Worm (Caenorhabditis elegans) whole organism, mixed stage, embryonic: ENCODE data around the gene Y53C12A.7.

Experiments used
- blmp-1 ChIP-seq: fragments of 150-350 bp; optimal IDR thresholded peaks from 2 replicates; lab custom pipeline; 2014; ENCODE audit warnings: missing biosample characterization, missing genetic modification characterization
- ceh-39 ChIP-seq: fragments of 150-350 bp; optimal IDR thresholded peaks from 2 replicates; lab custom pipeline; 2014; ENCODE audit warnings: missing biosample characterization, missing genetic modification characterization
- ceh-43 ChIP-seq: fragments of 200-800 bp; sonication (Bioruptor generic); optimal IDR thresholded peaks from 2 replicates; lab custom pipeline; 2018; ENCODE audit warnings: mild to moderate bottlenecking, missing genetic modification characterization, moderate library complexity, missing compliant biosample characterization
- ceh-83 ChIP-seq: fragments of 200-800 bp; sonication (Bioruptor generic); optimal IDR thresholded peaks from 2 replicates; lab custom pipeline; 2018; ENCODE audit warnings: mild to moderate bottlenecking, missing genetic modification characterization, missing compliant biosample characterization
- ces-1 ChIP-seq: fragments of 150-350 bp; optimal IDR thresholded peaks from 2 replicates; lab custom pipeline; 2014; ENCODE audit warnings: missing biosample characterization, missing genetic modification reagents, missing genetic modification characterization
- drap-1 ChIP-seq: fragments of 200-800 bp; sonication (Bioruptor generic); optimal IDR thresholded peaks from 3 replicates; lab custom pipeline; 2018; ENCODE audit warnings: mild to moderate bottlenecking, missing genetic modification characterization, missing compliant biosample characterization
- elt-1 ChIP-seq: sonication (generic microtip); optimal IDR thresholded peaks from 2 replicates; lab custom pipeline; 2017; ENCODE audit warnings: missing genetic modification characterization, mild to moderate bottlenecking, missing compliant biosample characterization, antibody characterized with exemption, moderate library complexity, borderline replicate concordance; ENCODE audit not compliant: insufficient read depth
- elt-3 ChIP-seq: fragments of 150-350 bp; optimal IDR thresholded peaks from 2 replicates; lab custom pipeline; 2014; ENCODE audit warnings: missing biosample characterization, missing genetic modification characterization
- flh-1 ChIP-seq: fragments of 200-800 bp; sonication (Bioruptor generic); optimal IDR thresholded peaks from 2 replicates; lab custom pipeline; 2018; ENCODE audit warnings: mild to moderate bottlenecking, missing genetic modification characterization, moderate library complexity, missing compliant biosample characterization
- ham-2 ChIP-seq: fragments of 200-800 bp; sonication (Bioruptor generic); optimal IDR thresholded peaks from 2 replicates; lab custom pipeline; 2018; ENCODE audit warnings: mild to moderate bottlenecking, missing genetic modification characterization, missing compliant biosample characterization
- hlh-1 ChIP-seq: fragments of 150-350 bp; optimal IDR thresholded peaks from 2 replicates; lab custom pipeline; 2014; ENCODE audit warnings: missing biosample characterization, missing genetic modification reagents, missing genetic modification characterization
- lin-13 ChIP-seq: fragments of 150-350 bp; optimal IDR thresholded peaks from 2 replicates; lab custom pipeline; 2014; ENCODE audit warnings: missing biosample characterization, missing genetic modification characterization
- lin-32 ChIP-seq: fragments of 200-800 bp; sonication (Bioruptor generic); optimal IDR thresholded peaks from 2 replicates; lab custom pipeline; 2018; ENCODE audit warnings: mild to moderate bottlenecking, missing genetic modification characterization, missing compliant biosample characterization
- lsy-2 ChIP-seq: fragments of 150-350 bp; optimal IDR thresholded peaks from 2 replicates; lab custom pipeline; 2014; ENCODE audit warnings: missing biosample characterization, missing genetic modification characterization
- mep-1 ChIP-seq: fragments of 150-350 bp; optimal IDR thresholded peaks from 2 replicates; lab custom pipeline; 2017; ENCODE audit warnings: missing biosample characterization, missing genetic modification reagents, missing genetic modification characterization, inconsistent platforms
- mls-2 ChIP-seq: sonication (generic microtip); optimal IDR thresholded peaks from 2 replicates; lab custom pipeline; 2016; ENCODE audit warnings: mild to moderate bottlenecking, missing genetic modification characterization, moderate library complexity, missing compliant biosample characterization
- nhr-12 ChIP-seq: fragments of 150-350 bp; optimal IDR thresholded peaks from 2 replicates; lab custom pipeline; 2014; ENCODE audit warnings: missing biosample characterization, missing genetic modification characterization
- nhr-237 ChIP-seq: fragments of 150-350 bp; optimal IDR thresholded peaks from 2 replicates; lab custom pipeline; 2014; ENCODE audit warnings: missing biosample characterization, missing genetic modification characterization
- nhr-28 ChIP-seq: fragments of 150-350 bp; optimal IDR thresholded peaks from 2 replicates; lab custom pipeline; 2014; ENCODE audit warnings: missing biosample characterization, missing genetic modification characterization
- pha-4 ChIP-seq: fragments of 150-350 bp; optimal IDR thresholded peaks from 2 replicates; lab custom pipeline; 2018; ENCODE audit warnings: missing biosample characterization, missing genetic modification reagents, missing genetic modification characterization
- sem-2 ChIP-seq: fragments of 200-800 bp; sonication (Bioruptor generic); optimal IDR thresholded peaks from 2 replicates; lab custom pipeline; 2018; ENCODE audit warnings: mild to moderate bottlenecking, missing genetic modification characterization, missing compliant biosample characterization
- snpc-4 ChIP-seq: fragments of 150-350 bp; optimal IDR thresholded peaks from 2 replicates; lab custom pipeline; 2014; ENCODE audit warnings: missing biosample characterization, missing genetic modification characterization
- sptf-1 ChIP-seq: sonication (generic microtip); optimal IDR thresholded peaks from 2 replicates; lab custom pipeline; 2017; ENCODE audit warnings: mild to moderate bottlenecking, missing genetic modification characterization, moderate library complexity, missing compliant biosample characterization
- tbx-8 ChIP-seq: fragments of 200-800 bp; sonication (Bioruptor generic); optimal IDR thresholded peaks from 2 replicates; lab custom pipeline; 2018; ENCODE audit warnings: mild to moderate bottlenecking, missing genetic modification characterization, moderate library complexity, missing compliant biosample characterization
- unc-120 ChIP-seq: sonication (generic microtip); optimal IDR thresholded peaks from 2 replicates; lab custom pipeline; 2017; ENCODE audit warnings: missing genetic modification characterization, missing compliant biosample characterization; ENCODE audit not compliant: poor library complexity, severe bottlenecking
- unc-39 ChIP-seq: fragments of 150-350 bp; optimal IDR thresholded peaks from 2 replicates; lab custom pipeline; 2014; ENCODE audit warnings: missing biosample characterization, missing genetic modification characterization
- zip-8 ChIP-seq: fragments of 150-350 bp; optimal IDR thresholded peaks from 2 replicates; lab custom pipeline; 2014; ENCODE audit warnings: missing biosample characterization, missing genetic modification characterization
- ztf-11 ChIP-seq: fragments of 150-350 bp; optimal IDR thresholded peaks from 2 replicates; lab custom pipeline; 2014; ENCODE audit warnings: missing biosample characterization, missing genetic modification characterization

Gene Y53C12A.7

ce11 chrII:9738820-9739219 lies 38.5 kb downstream of the Y53C12A.7 start:
- TF ChIP-seq sptf-1 (tag; lab: Kevin White, UChicago), result no peak
- no peak for TF ChIP-seq nhr-28
- no peak for TF ChIP-seq ceh-43 (GFP tag; lab: Kevin White, UChicago)
- no peak for TF ChIP-seq ces-1 (GFP tag; lab: Kevin White, UChicago)
- no peak for TF ChIP-seq blmp-1 (tag; lab: Kevin White, UChicago)
- no peak for TF ChIP-seq nhr-12 (tag; lab: Kevin White, UChicago)

ce11 chrII:9740552-9740951 lies 40.2 kb downstream of the Y53C12A.7 start:
- TF ChIP-seq drap-1 (GFP tag; lab: Kevin White, UChicago), result no peak
- no peak for TF ChIP-seq elt-3 (tag; lab: Kevin White, UChicago)
- no peak for TF ChIP-seq nhr-12 (tag; lab: Kevin White, UChicago)
- no peak for TF ChIP-seq lsy-2 (tag; lab: Kevin White, UChicago)
- TF ChIP-seq ztf-11 (tag; lab: Kevin White, UChicago), result no peak
- no peak for TF ChIP-seq snpc-4
- TF ChIP-seq zip-8 (tag; lab: Kevin White, UChicago), result no peak
- TF ChIP-seq lin-32 (GFP tag; lab: Kevin White, UChicago), result no peak
- TF ChIP-seq flh-1 (GFP tag; lab: Kevin White, UChicago), result no peak
- no peak for TF ChIP-seq mep-1 (tag; lab: Kevin White, UChicago)
- no peak for TF ChIP-seq ceh-83 (GFP tag; lab: Kevin White, UChicago)
- TF ChIP-seq unc-39 (tag; lab: Kevin White, UChicago), result no peak
- no peak for TF ChIP-seq lin-13 (tag; lab: Kevin White, UChicago)
- no peak for TF ChIP-seq blmp-1 (tag; lab: Kevin White, UChicago)
- TF ChIP-seq, all 35 proteins: peak for 0

ce11 chrII:9741400-9741799 lies 41.1 kb downstream of the Y53C12A.7 start:
- TF ChIP-seq pha-4 (no peak), mls-2 (tag; lab: Kevin White, UChicago) (no peak), unc-120 (no peak), hlh-1 (tag; lab: Kevin White, UChicago) (no peak), sem-2 (GFP tag; lab: Kevin White, UChicago) (no peak), elt-1 (no peak)

DNA sequence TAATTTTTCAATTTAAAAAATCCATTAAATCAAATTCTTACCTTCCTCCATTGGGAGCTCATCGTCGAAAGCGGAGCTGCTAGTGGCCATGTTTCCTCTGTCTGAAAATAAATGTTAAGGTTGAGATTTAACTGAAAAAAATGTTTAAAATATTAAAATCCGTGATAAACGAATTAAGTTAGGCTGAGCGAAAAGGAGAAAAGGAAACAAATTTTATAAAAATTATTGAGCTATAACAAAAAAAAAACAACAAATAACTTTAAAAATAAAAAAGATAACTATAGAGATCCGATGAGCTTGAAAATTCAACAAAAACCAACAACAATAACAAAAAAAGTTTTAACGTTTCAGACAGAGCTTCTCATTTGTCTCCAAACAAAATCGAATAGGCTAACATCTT lies 42.4 kb downstream of the Y53C12A.7 start, which contains the start of gene pno-1:
Gene pno-1 (minus strand): TSS at position 101 of the 400 bp plus-strand sequence.
- no peak for TF ChIP-seq unc-120

- TF ChIP-seq mep-1 (tag; lab: Kevin White, UChicago) (peak; percentile 66), nhr-237 (peak; percentile 39), pha-4 (peak; percentile 68), sem-2 (GFP tag; lab: Kevin White, UChicago) (no peak), unc-120 (peak; percentile 98), ceh-39 (tag; lab: Kevin White, UChicago) (peak; percentile 81), lsy-2 (tag; lab: Kevin White, UChicago) (peak; percentile 98), hlh-1 (tag; lab: Kevin White, UChicago) (peak; percentile 25), ces-1 (GFP tag; lab: Kevin White, UChicago) (peak; percentile 91), ham-2 (no peak), lin-13 (tag; lab: Kevin White, UChicago) (peak; percentile 79), tbx-8 (GFP tag; lab: Kevin White, UChicago) (no peak), mls-2 (tag; lab: Kevin White, UChicago) (no peak)
These were observed 45.7 kb downstream of the Y53C12A.7 start, which contains the start of the genes Y53C12B.1 and nos-3 for ce11 chrII:9746069-9746468. Gene Y53C12B.1, minus strand, starts transcription at chrII:9746078. Gene nos-3, plus strand, starts transcription at chrII:9746316.
